Worm (Caenorhabditis elegans): ENCODE data around the gene srz-48.

- TF ChIP-seq him-1 (tag; optimal IDR thresholded peaks at IDR 0.05), result no peak
- TF ChIP-seq dao-5 (tag; optimal IDR thresholded peaks at IDR 0.05), result no peak
- TF ChIP-seq W03F9.2 (tag; optimal IDR thresholded peaks at IDR 0.05), result no peak
Measured at ce11 chrV:17458069-17458468, 1.9 kb downstream of the srz-48 start, which contains the start of gene str-200.

Measured in whole organism, L4/young adult.